Fruit fly (Drosophila melanogaster) whole organism, pupa: Measurements from ENCODE around the gene mRRF1.

Source experiments
- CG10348 ChIP-seq: fragments of 200-800 bp; sonication (Bioruptor generic); IDR thresholded peaks from 2 replicates; pipeline ENCODE4 v1.3.6; 2022; ENCODE audit warnings: missing biosample characterization, missing genetic modification characterization
- CG12605 ChIP-seq: fragments of 200-800 bp; sonication (Bioruptor generic); IDR thresholded peaks from 2 replicates; pipeline ENCODE4 v1.3.6; 2022; ENCODE audit warnings: missing biosample characterization, missing genetic modification characterization
- CG13204 ChIP-seq: fragments of 200-800 bp; sonication (Bioruptor generic); optimal IDR thresholded peaks from 2 replicates; lab custom pipeline; 2018; ENCODE audit warnings: missing biosample characterization, mild to moderate bottlenecking, missing genetic modification characterization, moderate library complexity
- CG14655 ChIP-seq: fragments of 200-800 bp; sonication (Bioruptor generic); optimal IDR thresholded peaks from 3 replicates; lab custom pipeline; 2017; ENCODE audit warnings: mild to moderate bottlenecking, missing biosample characterization, missing genetic modification reagents, missing genetic modification characterization
- CG15710 ChIP-seq: fragments of 200-800 bp; sonication (Bioruptor generic); optimal IDR thresholded peaks from 2 replicates; lab custom pipeline; 2018; ENCODE audit warnings: missing biosample characterization, mild to moderate bottlenecking, missing genetic modification characterization, moderate library complexity
- CG17806 ChIP-seq: fragments of 200-800 bp; sonication (Bioruptor generic); optimal IDR thresholded peaks from 2 replicates; lab custom pipeline; 2018; ENCODE audit warnings: missing biosample characterization, mild to moderate bottlenecking, missing genetic modification characterization, moderate library complexity
- CG32121 ChIP-seq: fragments of 200-800 bp; sonication (Bioruptor generic); IDR thresholded peaks from 2 replicates; pipeline ENCODE4 v1.3.6; 2022; ENCODE audit warnings: missing biosample characterization, missing genetic modification characterization
- CG34367 ChIP-seq: fragments of 200-800 bp; sonication (Bioruptor generic); optimal IDR thresholded peaks from 2 replicates; lab custom pipeline; 2018; ENCODE audit warnings: missing biosample characterization, mild to moderate bottlenecking, missing genetic modification characterization
- CG4496 ChIP-seq: fragments of 200-800 bp; sonication (Bioruptor generic); IDR thresholded peaks from 3 replicates; pipeline ENCODE4 v1.3.6; 2022; ENCODE audit warnings: missing biosample characterization, missing genetic modification characterization
- CG8159 ChIP-seq: fragments of 200-800 bp; sonication (Bioruptor generic); optimal IDR thresholded peaks from 3 replicates; lab custom pipeline; 2018; ENCODE audit warnings: missing biosample characterization, mild to moderate bottlenecking, missing genetic modification characterization, moderate library complexity
- CG8301 ChIP-seq: fragments of 200-800 bp; sonication (Bioruptor generic); optimal IDR thresholded peaks from 2 replicates; lab custom pipeline; 2018; ENCODE audit warnings: missing biosample characterization, mild to moderate bottlenecking, missing genetic modification characterization
- CG9948 ChIP-seq: fragments of 200-800 bp; sonication (Bioruptor generic); optimal IDR thresholded peaks from 2 replicates; lab custom pipeline; 2018; ENCODE audit warnings: missing biosample characterization, mild to moderate bottlenecking, missing genetic modification characterization, moderate library complexity
- D1 ChIP-seq: fragments of 200-800 bp; sonication (Bioruptor generic); optimal IDR thresholded peaks from 2 replicates; lab custom pipeline; 2018; ENCODE audit warnings: missing biosample characterization, mild to moderate bottlenecking, missing genetic modification characterization, moderate library complexity
- EcR ChIP-seq: fragments of 200-800 bp; sonication (Bioruptor generic); optimal IDR thresholded peaks from 3 replicates; lab custom pipeline; 2019; ENCODE audit warnings: missing biosample characterization, missing genetic modification characterization, mild to moderate bottlenecking, moderate library complexity, missing genetic modification reagents
- Ets98B ChIP-seq: fragments of 200-800 bp; sonication (Bioruptor generic); IDR thresholded peaks from 2 replicates; pipeline ENCODE4 v1.3.6; 2022; ENCODE audit warnings: missing biosample characterization, missing genetic modification characterization
- Pif1A ChIP-seq: fragments of 200-800 bp; sonication (Bioruptor generic); optimal IDR thresholded peaks from 3 replicates; lab custom pipeline; 2016; ENCODE audit warnings: missing biosample characterization, missing genetic modification characterization
- Pif1B ChIP-seq: fragments of 200-800 bp; sonication (Bioruptor generic); optimal IDR thresholded peaks from 3 replicates; lab custom pipeline; 2016; ENCODE audit warnings: missing biosample characterization, missing genetic modification characterization
- Snoo ChIP-seq: fragments of 200-800 bp; sonication (Bioruptor generic); optimal IDR thresholded peaks from 3 replicates; lab custom pipeline; 2017; ENCODE audit warnings: missing biosample characterization, mild to moderate bottlenecking, missing genetic modification characterization, inconsistent platforms
- fd96Ca ChIP-seq: fragments of 200-800 bp; sonication (Bioruptor generic); IDR thresholded peaks from 3 replicates; pipeline ENCODE4 v1.3.6; 2022; ENCODE audit warnings: missing biosample characterization, missing genetic modification characterization
- gl ChIP-seq: fragments of 200-800 bp; sonication (Bioruptor generic); optimal IDR thresholded peaks from 2 replicates; lab custom pipeline; 2018; ENCODE audit warnings: missing biosample characterization, mild to moderate bottlenecking, missing genetic modification characterization
- rn ChIP-seq: fragments of 200-800 bp; sonication (Bioruptor generic); IDR thresholded peaks from 2 replicates; pipeline ENCODE4 v1.3.6; 2022; ENCODE audit warnings: missing biosample characterization, missing genetic modification characterization

mRRF1 gene

DNA sequence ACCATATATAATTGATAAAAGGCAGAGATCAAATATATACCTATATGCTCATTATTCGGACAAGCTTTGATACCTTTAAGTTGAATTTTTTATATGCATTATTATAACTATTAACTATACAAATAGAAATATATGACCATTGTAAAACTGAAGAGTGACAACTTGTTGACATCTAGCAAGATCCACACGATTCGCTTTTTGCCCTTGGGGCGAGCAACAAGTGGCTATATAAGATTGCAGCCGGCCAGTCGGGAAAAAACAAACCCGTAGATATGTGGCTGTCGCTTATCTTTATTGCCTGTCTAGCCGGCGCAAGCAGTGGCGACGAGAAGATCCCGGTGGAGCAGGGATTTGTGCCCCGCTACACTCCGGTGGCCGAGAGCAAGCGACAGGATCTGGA is 2.3 kb upstream of the mRRF1 start, which contains the start of gene CG34456:
Gene CG34456 (plus strand): TSS at position 215 of the 400 bp plus-strand sequence.
- TF ChIP-seq CG4496 (GFP tag; lab: Robert Waterston, UW) (0 out of 3 replicates have a peak, but pooled peaks have one; percentile 41), CG17806 (tag; lab: Kevin White, UChicago) (no peak), CG9948 (no peak), EcR (GFP tag; lab: Kevin White, UChicago) (peak; percentile 20), Pif1A (no peak), gl (tag; lab: Kevin White, UChicago) (no peak), D1 (no peak), CG34367 (no peak)
- TF ChIP-seq, all 21 proteins: peak for 2

dm6 chr3L:9366850-9367430 is 2.8 kb downstream of the mRRF1 start, which contains the start of the genes Klp67A and CG4452:
Gene Klp67A (minus strand): TSS chr3L:9367046.
Gene CG4452 (plus strand): TSS chr3L:9367377.
- TF ChIP-seq Pif1A: no peak
- no peak for TF ChIP-seq CG10348 (GFP tag; lab: Robert Waterston, UW)
- TF ChIP-seq CG14655 (GFP tag; lab: Kevin White, UChicago): no peak
- TF ChIP-seq CG34367: no peak
- no peak for TF ChIP-seq CG15710 (tag; lab: Kevin White, UChicago)
- TF ChIP-seq Pif1B: no peak
- TF ChIP-seq CG8301: no peak
- TF ChIP-seq, all 21 proteins: peak for 0

DNA sequence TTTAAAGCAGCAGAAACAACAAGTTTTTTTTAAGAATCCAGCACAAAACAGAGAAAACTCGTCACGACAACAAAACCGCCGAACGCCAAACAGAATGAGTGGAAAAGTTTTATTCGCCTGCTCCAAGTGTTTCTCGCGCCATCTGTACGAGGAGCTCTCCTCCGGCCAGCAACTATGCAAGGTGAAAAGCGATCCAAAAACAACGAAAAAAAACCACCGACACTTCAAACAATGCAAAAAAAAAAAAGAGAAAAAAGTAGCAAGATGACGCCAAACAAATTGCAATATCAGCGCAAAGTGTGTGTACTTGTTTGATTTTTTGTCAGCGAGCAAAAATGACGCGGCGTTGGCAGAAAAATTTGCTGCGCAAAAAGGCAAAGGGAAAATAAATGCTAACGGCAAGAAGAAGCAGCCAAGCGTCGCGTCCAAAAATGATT is 3.3 kb downstream of the mRRF1 start:
- TF ChIP-seq CG15710 (tag; lab: Kevin White, UChicago): peak; percentile 46
- no peak for TF ChIP-seq rn (GFP tag; lab: Robert Waterston, UW)
- peak; percentile 72; the same call in 1 of the 3 replicates for TF ChIP-seq fd96Ca
- TF ChIP-seq Pif1B: peak; percentile 53
- no peak for TF ChIP-seq Snoo
- peak; percentile 53 for TF ChIP-seq CG8159
- TF ChIP-seq CG12605: peak; percentile 84
- no peak for TF ChIP-seq CG10348 (GFP tag; lab: Robert Waterston, UW)
- peak; percentile 3 for TF ChIP-seq EcR (GFP tag; lab: Kevin White, UChicago)
- peak; percentile 67; the same call in 1 of the 2 replicates for TF ChIP-seq Ets98B (GFP tag; lab: Robert Waterston, UW)
- TF ChIP-seq CG4496 (GFP tag; lab: Robert Waterston, UW): peak; percentile 73; the same call in 2 of the 3 replicates
- peak; percentile 51 for TF ChIP-seq CG8301
- no peak for TF ChIP-seq CG14655 (GFP tag; lab: Kevin White, UChicago)
- TF ChIP-seq CG32121 (GFP tag; lab: Robert Waterston, UW): peak; percentile 19; the same call in 1 of the 2 replicates
- peak; percentile 66 for TF ChIP-seq gl (tag; lab: Kevin White, UChicago)
- TF ChIP-seq Pif1A: peak; percentile 66
- TF ChIP-seq D1: no peak
- peak; percentile 29 for TF ChIP-seq CG17806 (tag; lab: Kevin White, UChicago)
- TF ChIP-seq CG13204: peak; percentile 47
- peak; percentile 19 for TF ChIP-seq CG9948
- TF ChIP-seq CG34367: peak; percentile 58

- TF ChIP-seq CG9948 (no peak), CG34367 (no peak), Pif1A (no peak), Pif1B (no peak), D1 (no peak), CG15710 (tag; lab: Kevin White, UChicago) (no peak), CG8301 (no peak), CG32121 (GFP tag; lab: Robert Waterston, UW) (no peak), EcR (GFP tag; lab: Kevin White, UChicago) (no peak), CG17806 (tag; lab: Kevin White, UChicago) (no peak), CG12605 (no peak), Ets98B (GFP tag; lab: Robert Waterston, UW) (no peak), fd96Ca (no peak), gl (tag; lab: Kevin White, UChicago) (no peak), CG4496 (GFP tag; lab: Robert Waterston, UW) (no peak)
Measured at dm6 chr3L:9368665-9369064, 4.5 kb downstream of the mRRF1 start.

DNA sequence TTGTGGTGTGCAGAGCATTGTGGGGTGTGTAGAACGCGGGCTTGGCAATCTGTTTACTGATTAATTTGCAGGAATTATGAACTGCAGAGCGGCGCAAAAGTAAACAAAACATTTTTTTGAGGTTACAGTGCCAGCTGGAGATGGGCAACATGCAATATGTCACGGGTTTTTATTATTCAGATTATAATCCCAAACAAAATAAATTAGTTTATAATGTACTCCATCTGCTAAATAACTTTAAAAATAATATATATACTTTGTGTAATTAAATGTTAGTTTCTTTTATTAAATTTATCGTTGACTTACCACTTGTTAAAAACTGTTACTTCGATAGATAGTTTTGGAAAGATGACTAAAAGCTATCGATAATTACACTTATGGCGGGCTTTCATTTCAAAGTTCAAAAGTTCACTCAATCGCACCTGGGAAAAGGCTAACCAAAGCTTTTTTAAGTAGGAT is 6.8 kb downstream of the mRRF1 start, which contains the start of gene Fdx1:
Gene Fdx1 (minus strand): TSS at position 332 of the 459 bp plus-strand sequence.
- TF ChIP-seq CG12605: no peak
- peak; percentile 17 for TF ChIP-seq EcR (GFP tag; lab: Kevin White, UChicago)
- no peak for TF ChIP-seq CG17806 (tag; lab: Kevin White, UChicago)
- TF ChIP-seq rn (GFP tag; lab: Robert Waterston, UW): no peak
- TF ChIP-seq CG10348 (GFP tag; lab: Robert Waterston, UW): no peak
- TF ChIP-seq CG14655 (GFP tag; lab: Kevin White, UChicago): no peak
- no peak for TF ChIP-seq D1
- TF ChIP-seq fd96Ca: no peak
- peak; percentile 33 for TF ChIP-seq Snoo
- no peak for TF ChIP-seq Pif1A
- TF ChIP-seq CG8301: no peak
- no peak for TF ChIP-seq CG32121 (GFP tag; lab: Robert Waterston, UW)
- peak; percentile 17; the same call in 1 of the 2 replicates for TF ChIP-seq Ets98B (GFP tag; lab: Robert Waterston, UW)
- no peak for TF ChIP-seq CG13204
- TF ChIP-seq CG15710 (tag; lab: Kevin White, UChicago): peak; percentile 30
- peak; percentile 4 for TF ChIP-seq CG9948
- no peak for TF ChIP-seq gl (tag; lab: Kevin White, UChicago)
- no peak for TF ChIP-seq Pif1B
- TF ChIP-seq CG34367: no peak
- peak; percentile 20 for TF ChIP-seq CG8159
- TF ChIP-seq CG4496 (GFP tag; lab: Robert Waterston, UW): no peak
